Worm (Caenorhabditis elegans) whole organism, L2 larva: Measurements from ENCODE around the gene srg-1.

Source experiments
- R02D3.7 ChIP-seq: fragments of 150-350 bp; optimal IDR thresholded peaks from 2 replicates; lab custom pipeline; 2014; ENCODE audit warnings: missing biosample characterization, missing genetic modification characterization
- Y55F3AM.14 ChIP-seq: fragments of 200-800 bp; sonication (Bioruptor generic); optimal IDR thresholded peaks from 2 replicates; lab custom pipeline; 2018; ENCODE audit warnings: mild to moderate bottlenecking, missing genetic modification characterization, missing compliant biosample characterization
- ZK546.5 ChIP-seq: sonication (generic microtip); optimal IDR thresholded peaks from 2 replicates; lab custom pipeline; 2017; ENCODE audit warnings: missing biosample characterization, missing genetic modification characterization
- alr-1 ChIP-seq: fragments of 150-350 bp; optimal IDR thresholded peaks from 2 replicates; lab custom pipeline; 2014; ENCODE audit warnings: missing biosample characterization, missing genetic modification characterization
- aly-2 ChIP-seq: fragments of 150-350 bp; optimal IDR thresholded peaks from 2 replicates; lab custom pipeline; 2014; ENCODE audit warnings: missing biosample characterization, missing genetic modification characterization
- ama-1 ChIP-seq: fragments of 150-350 bp; optimal IDR thresholded peaks from 2 replicates; lab custom pipeline; 2018; ENCODE audit warnings: inconsistent platforms
- blmp-1 ChIP-seq: sonication (generic microtip); optimal IDR thresholded peaks from 2 replicates; lab custom pipeline; 2017; ENCODE audit warnings: missing genetic modification characterization, mild to moderate bottlenecking, missing compliant biosample characterization, antibody characterized with exemption, moderate library complexity; ENCODE audit not compliant: insufficient read depth
- ceh-16 ChIP-seq: fragments of 150-350 bp; optimal IDR thresholded peaks from 2 replicates; lab custom pipeline; 2014; ENCODE audit warnings: missing biosample characterization, missing genetic modification characterization
- ceh-82 ChIP-seq: fragments of 150-350 bp; optimal IDR thresholded peaks from 2 replicates; lab custom pipeline; 2014; ENCODE audit warnings: missing biosample characterization, missing genetic modification characterization
- crh-2 ChIP-seq: sonication (generic microtip); optimal IDR thresholded peaks from 2 replicates; lab custom pipeline; 2017; ENCODE audit warnings: missing biosample characterization, missing genetic modification characterization
- dmd-4 ChIP-seq: sonication (generic microtip); optimal IDR thresholded peaks from 2 replicates; lab custom pipeline; 2017; ENCODE audit warnings: missing biosample characterization, missing genetic modification characterization
- lin-11 ChIP-seq: fragments of 150-350 bp; sonication (generic microtip); optimal IDR thresholded peaks from 2 replicates; lab custom pipeline; 2014; ENCODE audit warnings: missing biosample characterization, missing genetic modification characterization, inconsistent platforms, mixed read lengths
- lin-13 ChIP-seq: fragments of 150-350 bp; optimal IDR thresholded peaks from 2 replicates; lab custom pipeline; 2014; ENCODE audit warnings: missing biosample characterization, missing genetic modification reagents, missing genetic modification characterization
- lin-39 ChIP-seq: fragments of 150-350 bp; optimal IDR thresholded peaks from 2 replicates; lab custom pipeline; 2014; ENCODE audit warnings: missing biosample characterization, missing genetic modification reagents, missing genetic modification characterization
- mab-5 ChIP-seq: fragments of 150-350 bp; optimal IDR thresholded peaks from 2 replicates; lab custom pipeline; 2014; ENCODE audit warnings: missing biosample characterization, missing genetic modification characterization
- mbf-1 ChIP-seq: sonication (generic microtip); optimal IDR thresholded peaks from 2 replicates; lab custom pipeline; 2017; ENCODE audit warnings: missing biosample characterization, missing genetic modification characterization
- nhr-12 ChIP-seq: fragments of 150-350 bp; optimal IDR thresholded peaks from 2 replicates; lab custom pipeline; 2014; ENCODE audit warnings: missing biosample characterization, missing genetic modification characterization
- nhr-23 ChIP-seq: fragments of 150-350 bp; optimal IDR thresholded peaks from 2 replicates; lab custom pipeline; 2014; ENCODE audit warnings: missing biosample characterization, missing genetic modification reagents, missing genetic modification characterization
- nhr-25 ChIP-seq: fragments of 150-350 bp; sonication (generic microtip); optimal IDR thresholded peaks from 3 replicates; lab custom pipeline; 2014; ENCODE audit warnings: missing biosample characterization, missing genetic modification characterization
- nhr-6 ChIP-seq: fragments of 150-350 bp; optimal IDR thresholded peaks from 2 replicates; lab custom pipeline; 2014; ENCODE audit warnings: missing biosample characterization, missing genetic modification characterization
- nhr-77 ChIP-seq: fragments of 150-350 bp; optimal IDR thresholded peaks from 2 replicates; lab custom pipeline; 2014; ENCODE audit warnings: missing biosample characterization, missing genetic modification characterization
- peb-1 ChIP-seq: fragments of 150-350 bp; optimal IDR thresholded peaks from 2 replicates; lab custom pipeline; 2014; ENCODE audit warnings: missing biosample characterization, missing genetic modification characterization
- sem-4 ChIP-seq: fragments of 150-350 bp; optimal IDR thresholded peaks from 2 replicates; lab custom pipeline; 2014; ENCODE audit warnings: missing biosample characterization, missing genetic modification reagents, missing genetic modification characterization
- skn-1 ChIP-seq: sonication (generic microtip); optimal IDR thresholded peaks from 2 replicates; lab custom pipeline; 2017; ENCODE audit warnings: missing biosample characterization, missing genetic modification characterization
- sma-3 ChIP-seq: sonication (generic microtip); optimal IDR thresholded peaks from 2 replicates; lab custom pipeline; 2016; ENCODE audit warnings: missing genetic modification reagents, missing genetic modification characterization, missing compliant biosample characterization
- sma-9 ChIP-seq, 2 experiments: fragments of 150-350 bp in 1 of 2; sonication (generic microtip) in 1 of 2; optimal IDR thresholded peaks; 2 replicates each; lab custom pipeline; 2014 to 2016; ENCODE audit warnings: missing genetic modification characterization in 2 of 2, mild to moderate bottlenecking in 1 of 2, missing biosample characterization in 1 of 2, missing compliant biosample characterization in 1 of 2, missing genetic modification reagents in 1 of 2, moderate library complexity in 1 of 2
- snpc-4 ChIP-seq: fragments of 150-350 bp; optimal IDR thresholded peaks from 2 replicates; lab custom pipeline; 2014; ENCODE audit warnings: missing biosample characterization, missing genetic modification characterization
- unc-39 ChIP-seq: fragments of 150-350 bp; optimal IDR thresholded peaks from 2 replicates; lab custom pipeline; 2014; ENCODE audit warnings: missing biosample characterization, missing genetic modification characterization
- unc-55 ChIP-seq: fragments of 150-350 bp; sonication (generic microtip); optimal IDR thresholded peaks from 3 replicates; lab custom pipeline; 2014; ENCODE audit warnings: missing biosample characterization, missing genetic modification reagents, missing genetic modification characterization
- unc-62 ChIP-seq: fragments of 150-350 bp; optimal IDR thresholded peaks from 2 replicates; lab custom pipeline; 2014; ENCODE audit warnings: missing biosample characterization, missing genetic modification reagents, missing genetic modification characterization
- zag-1 ChIP-seq: fragments of 150-350 bp; optimal IDR thresholded peaks from 2 replicates; lab custom pipeline; 2014; ENCODE audit warnings: missing biosample characterization, missing genetic modification characterization
- ztf-1 ChIP-seq: fragments of 200-800 bp; sonication (Bioruptor generic); conservative IDR thresholded peaks from 2 replicates; pipeline ENCODE4 v1.3.6; 2022; ENCODE audit warnings: missing genetic modification characterization, missing compliant biosample characterization
- ztf-11 ChIP-seq: sonication (generic microtip); optimal IDR thresholded peaks from 2 replicates; lab custom pipeline; 2017; ENCODE audit warnings: missing biosample characterization, missing genetic modification characterization

srg-1 gene

ce11 chrIII:6261985-6262384 lies 3.8 kb upstream of the srg-1 start, which contains the start of gene srg-4:
Gene srg-4 (minus strand): TSS chrIII:6262085.
- TF ChIP-seq crh-2 (tag; lab: Kevin White, UChicago): no peak
- TF ChIP-seq unc-39 (tag; lab: Kevin White, UChicago): no peak
- TF ChIP-seq nhr-77 (tag; lab: Kevin White, UChicago): no peak
- TF ChIP-seq sem-4: no peak
- TF ChIP-seq nhr-25 (tag; lab: Kevin White, UChicago): no peak
- no peak for TF ChIP-seq Y55F3AM.14 (GFP tag; lab: Kevin White, UChicago)
- no peak for TF ChIP-seq alr-1 (tag; lab: Kevin White, UChicago)
- TF ChIP-seq lin-39: no peak
- TF ChIP-seq zag-1: no peak
- no peak for TF ChIP-seq unc-55 (GFP tag; lab: Kevin White, UChicago)
- no peak for TF ChIP-seq unc-62 (GFP tag; lab: Kevin White, UChicago)
- TF ChIP-seq skn-1 (tag; lab: Kevin White, UChicago): no peak
- no peak for TF ChIP-seq blmp-1 (tag; lab: Kevin White, UChicago)
- no peak for TF ChIP-seq lin-11 (tag; lab: Kevin White, UChicago)
- no peak for TF ChIP-seq nhr-23 (tag; lab: Kevin White, UChicago)
- TF ChIP-seq ztf-11 (tag; lab: Kevin White, UChicago): no peak

- TF ChIP-seq sma-9 (GFP tag; optimal IDR thresholded peaks at IDR 0.05; lab: Kevin White, UChicago): no peak
- TF ChIP-seq sma-9 (tag; optimal IDR thresholded peaks at IDR 0.05; lab: Kevin White, UChicago): no peak
- no peak for TF ChIP-seq peb-1 (tag; lab: Kevin White, UChicago)
- TF ChIP-seq mab-5 (tag; lab: Kevin White, UChicago): no peak
- no peak for TF ChIP-seq snpc-4 (tag; lab: Kevin White, UChicago)
- no peak for TF ChIP-seq R02D3.7 (tag; lab: Kevin White, UChicago)
- TF ChIP-seq nhr-6 (tag; lab: Kevin White, UChicago): no peak
- no peak for TF ChIP-seq Y55F3AM.14 (GFP tag; lab: Kevin White, UChicago)
- no peak for TF ChIP-seq nhr-77 (tag; lab: Kevin White, UChicago)
- no peak for TF ChIP-seq sma-3 (GFP tag; lab: Kevin White, UChicago)
- no peak for TF ChIP-seq lin-13 (GFP tag; lab: Kevin White, UChicago)
- no peak for TF ChIP-seq ama-1 (lab: Kevin White, UChicago)
- no peak for TF ChIP-seq dmd-4 (tag; lab: Kevin White, UChicago)
- TF ChIP-seq alr-1 (tag; lab: Kevin White, UChicago): no peak
- TF ChIP-seq ZK546.5 (tag; lab: Kevin White, UChicago): no peak
- TF ChIP-seq ceh-16 (tag; lab: Kevin White, UChicago): no peak
- TF ChIP-seq ceh-82 (tag; lab: Kevin White, UChicago): no peak
Observed at ce11 chrIII:6260115-6260514, 2.0 kb upstream of the srg-1 start, which contains the start of gene srg-2. Gene srg-2 (minus strand): TSS chrIII:6260215.

ce11 chrIII:6256675-6257074 lies 1.5 kb downstream of the srg-1 start, which contains the start of gene srg-9:
Gene srg-9 (minus strand): TSS chrIII:6256775.
- no peak for TF ChIP-seq R02D3.7 (tag; lab: Kevin White, UChicago)
- no peak for TF ChIP-seq ceh-16 (tag; lab: Kevin White, UChicago)
- no peak for TF ChIP-seq aly-2
- TF ChIP-seq mbf-1 (tag; lab: Kevin White, UChicago): no peak
- no peak for TF ChIP-seq unc-39 (tag; lab: Kevin White, UChicago)
- no peak for TF ChIP-seq nhr-12 (tag; lab: Kevin White, UChicago)
- TF ChIP-seq nhr-6 (tag; lab: Kevin White, UChicago): no peak
- no peak for TF ChIP-seq lin-13 (GFP tag; lab: Kevin White, UChicago)
- TF ChIP-seq ztf-1 (GFP tag; lab: Robert Waterston, UW): no peak
- no peak for TF ChIP-seq blmp-1 (tag; lab: Kevin White, UChicago)
- no peak for TF ChIP-seq nhr-23 (tag; lab: Kevin White, UChicago)

ce11 chrIII:6254737-6255136 lies 3.4 kb downstream of the srg-1 start, which contains the start of gene srg-8:
Gene srg-8 (minus strand): TSS chrIII:6254837.
- no peak for TF ChIP-seq ZK546.5 (tag; lab: Kevin White, UChicago)
- TF ChIP-seq lin-39: no peak
- no peak for TF ChIP-seq nhr-77 (tag; lab: Kevin White, UChicago)
- TF ChIP-seq peb-1 (tag; lab: Kevin White, UChicago): no peak
- TF ChIP-seq, all 48 proteins: peak for 0
